Worm (Caenorhabditis elegans): ENCODE results near the gene C05G5.3.

ce11 chrX:14793198-14793747, 41.5 kb upstream of the C05G5.3 start, which contains the start of gene sprr-2:
- TF ChIP-seq ztf-11 (tag; optimal IDR thresholded peaks at IDR 0.05) (no peak), ztf-4 (tag; optimal IDR thresholded peaks at IDR 0.05) (no peak), efl-1 (optimal IDR thresholded peaks at IDR 0.05) (no peak), efl-1 (GFP tag; optimal IDR thresholded peaks at IDR 0.05 in 1 of 2) (no peak), aly-2 (tag; optimal IDR thresholded peaks at IDR 0.05) (no peak), nhr-76 (tag; optimal IDR thresholded peaks at IDR 0.05) (no peak), rnt-1 (tag; optimal IDR thresholded peaks at IDR 0.05) (no peak), pqm-1 (tag; optimal IDR thresholded peaks at IDR 0.05) (no peak), lsy-2 (tag; optimal IDR thresholded peaks at IDR 0.05) (no peak), unc-62 (GFP tag; optimal IDR thresholded peaks at IDR 0.05) (no peak)

All from whole organism, L1 larva.